Worm (Caenorhabditis elegans): ENCODE data around the gene glna-1.

The glna-1 gene

ce11 chrII:14728119-14728518, 5.2 kb downstream of the glna-1 start:
- TF ChIP-seq W03F9.2 (tag; optimal IDR thresholded peaks at IDR 0.05) (no peak), dao-5 (tag; optimal IDR thresholded peaks at IDR 0.05) (no peak), him-1 (tag; optimal IDR thresholded peaks at IDR 0.05) (no peak)

ce11 chrII:14706479-14706878, 26.8 kb downstream of the glna-1 start:
- TF ChIP-seq him-1 (tag; optimal IDR thresholded peaks at IDR 0.05): no peak
- no peak for TF ChIP-seq W03F9.2 (tag; optimal IDR thresholded peaks at IDR 0.05)
- no peak for TF ChIP-seq dao-5 (tag; optimal IDR thresholded peaks at IDR 0.05)

- TF ChIP-seq him-1 (tag; optimal IDR thresholded peaks at IDR 0.05) (no peak), W03F9.2 (tag; optimal IDR thresholded peaks at IDR 0.05) (no peak), dao-5 (tag; optimal IDR thresholded peaks at IDR 0.05) (no peak)
These were observed 27.4 kb downstream of the glna-1 start for ce11 chrII:14705956-14706355.

- TF ChIP-seq dao-5 (tag; optimal IDR thresholded peaks at IDR 0.05) (no peak), him-1 (tag; optimal IDR thresholded peaks at IDR 0.05) (no peak)
These were observed 28.1 kb downstream of the glna-1 start, which contains the start of gene C09F9.2 for ce11 chrII:14705215-14705614. Gene C09F9.2 (plus strand): TSS chrII:14705515.

- TF ChIP-seq W03F9.2 (tag; optimal IDR thresholded peaks at IDR 0.05): no peak
- no peak for TF ChIP-seq him-1 (tag; optimal IDR thresholded peaks at IDR 0.05)
- no peak for TF ChIP-seq dao-5 (tag; optimal IDR thresholded peaks at IDR 0.05)
These were observed 29.1 kb downstream of the glna-1 start for ce11 chrII:14704204-14704603.

- TF ChIP-seq him-1 (tag; optimal IDR thresholded peaks at IDR 0.05) (no peak), W03F9.2 (tag; optimal IDR thresholded peaks at IDR 0.05) (no peak), dao-5 (tag; optimal IDR thresholded peaks at IDR 0.05) (no peak)
These were observed 29.9 kb downstream of the glna-1 start for ce11 chrII:14703232-14703926.

- TF ChIP-seq dao-5 (tag; optimal IDR thresholded peaks at IDR 0.05): no peak
- no peak for TF ChIP-seq him-1 (tag; optimal IDR thresholded peaks at IDR 0.05)
- no peak for TF ChIP-seq W03F9.2 (tag; optimal IDR thresholded peaks at IDR 0.05)
These were observed 31.7 kb downstream of the glna-1 start for ce11 chrII:14701581-14701980.

ce11 chrII:14700096-14700495, 33.2 kb downstream of the glna-1 start:
- no peak for TF ChIP-seq dao-5 (tag; optimal IDR thresholded peaks at IDR 0.05)
- no peak for TF ChIP-seq W03F9.2 (tag; optimal IDR thresholded peaks at IDR 0.05)
- TF ChIP-seq him-1 (tag; optimal IDR thresholded peaks at IDR 0.05): no peak

- TF ChIP-seq W03F9.2 (tag; optimal IDR thresholded peaks at IDR 0.05) (no peak), dao-5 (tag; optimal IDR thresholded peaks at IDR 0.05) (no peak), him-1 (tag; optimal IDR thresholded peaks at IDR 0.05) (no peak)
These were observed 35.3 kb downstream of the glna-1 start, which contains the start of gene C09F9.1 for ce11 chrII:14698057-14698456. Gene C09F9.1 (plus strand): TSS chrII:14698357.

ce11 chrII:14695201-14695600, 38.1 kb downstream of the glna-1 start, which contains the start of gene K02B7.3:
Gene K02B7.3 (minus strand): TSS chrII:14695301.
- TF ChIP-seq dao-5 (tag; optimal IDR thresholded peaks at IDR 0.05) (no peak), W03F9.2 (tag; optimal IDR thresholded peaks at IDR 0.05) (no peak), him-1 (tag; optimal IDR thresholded peaks at IDR 0.05) (no peak)

ce11 chrII:14684377-14684776, 48.9 kb downstream of the glna-1 start, which contains the start of gene unc-52:
Gene unc-52 (minus strand): TSS chrII:14684456.
- TF ChIP-seq him-1 (tag; optimal IDR thresholded peaks at IDR 0.05) (no peak), dao-5 (tag; optimal IDR thresholded peaks at IDR 0.05) (no peak), W03F9.2 (tag; optimal IDR thresholded peaks at IDR 0.05) (no peak)

- TF ChIP-seq him-1 (tag; optimal IDR thresholded peaks at IDR 0.05) (no peak), W03F9.2 (tag; optimal IDR thresholded peaks at IDR 0.05) (no peak), dao-5 (tag; optimal IDR thresholded peaks at IDR 0.05) (no peak)
These were observed 49.7 kb downstream of the glna-1 start for ce11 chrII:14683646-14684045.

- TF ChIP-seq him-1 (tag; optimal IDR thresholded peaks at IDR 0.05): no peak
- no peak for TF ChIP-seq W03F9.2 (tag; optimal IDR thresholded peaks at IDR 0.05)
- no peak for TF ChIP-seq dao-5 (tag; optimal IDR thresholded peaks at IDR 0.05)
These were observed 55.2 kb downstream of the glna-1 start, which contains the start of gene hhat-1 for ce11 chrII:14678157-14678556. Gene hhat-1 (plus strand): TSS chrII:14678457.

ce11 chrII:14673636-14674035, 59.7 kb downstream of the glna-1 start:
- TF ChIP-seq him-1 (tag; optimal IDR thresholded peaks at IDR 0.05) (no peak), dao-5 (tag; optimal IDR thresholded peaks at IDR 0.05) (no peak), W03F9.2 (tag; optimal IDR thresholded peaks at IDR 0.05) (no peak)

ce11 chrII:14672095-14672494, 61.2 kb downstream of the glna-1 start:
- TF ChIP-seq dao-5 (tag; optimal IDR thresholded peaks at IDR 0.05): no peak
- TF ChIP-seq W03F9.2 (tag; optimal IDR thresholded peaks at IDR 0.05): no peak
- no peak for TF ChIP-seq him-1 (tag; optimal IDR thresholded peaks at IDR 0.05)

All from whole organism, L4/young adult.